Worm (Caenorhabditis elegans): ENCODE data around the gene ZK287.7.

DNA sequence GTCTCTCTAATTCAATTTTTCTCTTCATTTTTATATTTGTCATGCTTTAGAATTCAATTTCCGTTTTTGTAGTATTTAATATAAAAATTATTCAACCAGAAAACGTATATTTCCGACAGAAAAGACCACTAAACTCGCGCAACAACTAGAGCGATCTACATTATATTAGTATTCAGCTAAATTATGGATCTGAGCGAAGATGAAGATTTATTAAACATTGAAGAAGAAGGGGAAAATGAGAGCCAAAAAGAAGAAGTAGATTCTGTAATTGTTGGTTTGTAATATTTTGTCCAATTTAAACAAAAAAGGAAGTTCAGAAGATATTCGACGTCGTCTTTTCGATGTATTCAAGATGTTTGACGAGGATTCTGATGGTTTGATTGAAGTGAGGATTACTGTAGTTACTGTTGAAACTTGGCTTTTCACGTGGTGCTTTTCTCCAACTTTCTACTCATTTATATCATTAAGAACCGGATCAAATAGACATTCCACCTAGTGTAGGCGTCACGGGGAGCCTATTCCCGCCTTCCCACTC lies 41.1 kb downstream of the ZK287.7 start, which contains the start of gene cal-7:
- TF ChIP-seq him-1 (tag; optimal IDR thresholded peaks at IDR 0.05): no peak
- no peak for TF ChIP-seq dao-5 (tag; optimal IDR thresholded peaks at IDR 0.05)

All from whole organism, L4/young adult.